Worm (Caenorhabditis elegans): ENCODE results near the gene spt-4.

DNA sequence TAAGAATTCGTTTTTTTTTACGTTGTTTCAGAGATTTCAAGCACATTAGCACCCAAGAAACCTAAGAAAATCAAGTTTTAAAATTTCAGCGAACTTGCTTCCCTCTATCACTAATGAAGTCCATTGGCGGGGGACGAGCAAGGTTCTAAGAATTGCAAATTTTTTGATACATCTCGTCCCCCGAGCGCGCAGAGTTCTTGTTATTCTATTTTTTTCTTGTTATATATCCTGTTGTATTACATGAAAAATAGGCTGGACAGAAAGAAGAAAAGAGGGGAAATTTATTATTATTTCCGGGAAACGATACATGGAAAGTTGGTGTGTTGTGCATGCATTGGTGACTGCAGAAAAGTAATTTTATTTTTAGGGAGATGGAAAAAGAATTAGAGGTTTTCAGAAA, 39.9 kb downstream of the spt-4 start:
- no peak for TF ChIP-seq unc-62 (GFP tag; optimal IDR thresholded peaks at IDR 0.05)
- TF ChIP-seq flh-1 (GFP tag; optimal IDR thresholded peaks at IDR 0.05), result no peak
- TF ChIP-seq unc-120 (tag; optimal IDR thresholded peaks at IDR 0.05; ENCODE audit: poor library complexity, severe bottlenecking), result no peak
- TF ChIP-seq ces-1 (GFP tag; optimal IDR thresholded peaks at IDR 0.05), result no peak
